Fruit fly (Drosophila melanogaster): ENCODE measurements around the gene opm.

DNA sequence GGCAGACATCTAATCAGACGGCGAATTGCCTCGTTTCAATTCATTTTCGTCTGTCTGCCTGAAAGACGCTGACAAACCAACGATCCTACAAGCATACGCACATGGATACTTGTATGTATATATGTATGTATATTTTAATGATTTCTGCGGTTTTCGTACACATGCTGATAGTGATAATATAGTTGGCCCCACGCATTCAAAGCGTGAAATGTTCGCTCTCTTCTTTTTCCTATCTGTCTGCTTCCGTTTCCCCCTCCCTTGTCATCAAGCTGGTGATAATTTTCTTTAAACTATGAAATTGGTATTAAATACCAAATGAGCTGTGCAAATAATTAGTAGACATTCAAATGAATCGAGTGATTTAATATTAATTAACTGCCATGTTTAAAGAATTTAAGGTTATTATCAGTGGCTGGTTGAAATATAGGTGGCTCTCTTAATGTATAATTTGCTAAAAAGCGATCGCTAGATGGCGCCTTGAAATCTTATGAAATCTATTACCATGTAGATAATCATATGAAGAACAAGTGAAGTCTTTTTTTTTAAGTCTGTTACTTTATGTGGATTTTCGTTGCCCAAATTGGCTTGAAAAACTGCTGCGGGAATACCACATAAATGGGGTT lies 14.7 kb upstream of the opm start, which contains the start of gene CG33177:
- TF ChIP-seq CG5204 (GFP tag; optimal IDR thresholded peaks at IDR 0.05) (no peak), bab1 (GFP tag; optimal IDR thresholded peaks at IDR 0.05) (peak; percentile 62), cnc (optimal IDR thresholded peaks at IDR 0.05) (no peak)

All from whole organism, adult.